Fruit fly (Drosophila melanogaster): ENCODE data around the gene Cyp6d5.

The Cyp6d5 gene

DNA sequence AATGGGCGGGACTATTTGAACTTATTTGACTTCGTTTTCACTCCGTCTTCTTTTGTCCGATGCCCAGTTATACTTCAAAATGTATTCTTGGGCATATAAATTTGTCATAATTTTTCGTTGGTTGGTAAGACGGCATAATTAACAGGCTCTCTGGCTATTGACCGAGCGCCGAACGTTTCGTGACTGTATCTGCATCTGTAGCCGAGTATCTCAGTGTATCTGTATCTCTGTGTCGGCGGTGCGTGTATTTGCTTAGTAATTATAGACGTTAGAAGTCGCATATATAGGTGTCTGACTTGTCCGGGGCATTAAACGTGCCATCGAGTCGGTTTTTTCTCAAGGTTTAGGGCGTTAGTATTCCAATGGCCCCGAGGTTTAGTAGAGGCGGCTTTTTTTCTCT is 23.9 kb upstream of the Cyp6d5 start (continued):
- TF ChIP-seq CG13296 (GFP tag; optimal IDR thresholded peaks at IDR 0.05) (peak; percentile 30), sens (GFP tag) (peak; percentile 37), z (GFP tag; IDR thresholded peaks at IDR 0.05) (no peak), Deaf1 (tag; optimal IDR thresholded peaks at IDR 0.05) (peak; percentile 47), lab (GFP tag; optimal IDR thresholded peaks at IDR 0.05) (peak; percentile 6), danr (GFP tag; IDR thresholded peaks at IDR 0.05) (no peak), Scr (GFP tag; IDR thresholded peaks at IDR 0.05; ENCODE audit: partially characterized antibody) (no peak), sqz (GFP tag; optimal IDR thresholded peaks at IDR 0.05) (no peak), Eip74EF (GFP tag; optimal IDR thresholded peaks at IDR 0.05) (no peak), dmrt99B (tag; optimal IDR thresholded peaks at IDR 0.05) (peak; percentile 16), so (GFP tag; IDR thresholded peaks at IDR 0.05) (peak; percentile 53; the same call in 1 of the 3 replicates), CG8290 (GFP tag; optimal IDR thresholded peaks at IDR 0.05) (no peak), CG8290 (tag; optimal IDR thresholded peaks at IDR 0.05) (peak in 1 of 2 experiments; percentile 27), pros (GFP tag; optimal IDR thresholded peaks at IDR 0.05) (no peak), H2.0 (GFP tag; IDR thresholded peaks at IDR 0.05) (no peak), Bteb2 (GFP tag; optimal IDR thresholded peaks at IDR 0.05) (no peak), CG2678 (tag; optimal IDR thresholded peaks at IDR 0.05) (peak; percentile 29), ro (GFP tag; IDR thresholded peaks at IDR 0.05) (no peak), cg (GFP tag; optimal IDR thresholded peaks at IDR 0.05) (peak; percentile 30), NC2α (GFP tag; optimal IDR thresholded peaks at IDR 0.05) (no peak), CG8944 (GFP tag; optimal IDR thresholded peaks at IDR 0.05) (no peak), zf30C (GFP tag; optimal IDR thresholded peaks at IDR 0.05) (peak; percentile 39), odd (GFP tag; optimal IDR thresholded peaks at IDR 0.05) (no peak), chinmo (GFP tag; IDR thresholded peaks at IDR 0.05; ENCODE audit: partially characterized antibody) (peak; percentile 87; the same call in 2 of the 4 replicates)

DNA sequence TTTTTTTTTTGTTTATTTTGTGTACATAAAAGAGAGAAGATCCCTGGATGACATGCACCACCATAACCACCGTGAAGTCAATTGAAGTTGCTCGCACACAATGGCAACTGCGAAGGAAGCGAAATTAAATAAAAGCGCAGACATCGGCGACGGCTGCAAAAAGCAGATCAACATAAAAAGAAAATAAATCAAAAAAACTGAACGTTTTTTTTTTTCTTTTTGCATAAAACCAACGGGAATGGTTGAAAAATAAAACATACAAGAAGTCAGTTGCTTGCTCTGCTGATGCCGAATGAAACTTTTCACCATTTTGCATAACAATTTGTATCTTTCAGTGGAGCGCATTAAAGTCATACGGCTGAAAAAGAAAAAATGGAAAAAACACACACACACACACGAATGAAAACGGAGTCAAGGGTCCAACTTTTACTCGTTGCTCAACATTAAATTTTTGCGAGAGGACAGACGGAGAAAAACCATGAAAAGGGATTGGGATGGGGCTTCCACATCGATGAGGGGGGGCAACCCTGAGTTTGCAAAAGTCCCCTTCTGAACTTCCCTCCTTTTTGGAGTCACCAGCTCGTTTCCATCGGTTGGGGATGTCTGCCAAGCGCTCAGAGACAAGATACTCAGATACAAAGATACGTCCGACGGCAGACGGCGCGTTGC is 22.7 kb upstream of the Cyp6d5 start:
- TF ChIP-seq CG11456 (GFP tag; IDR thresholded peaks at IDR 0.05) (no peak), CG30431 (GFP tag; optimal IDR thresholded peaks at IDR 0.05) (no peak), CG13894 (tag; optimal IDR thresholded peaks at IDR 0.05) (peak; percentile 64), CG17186 (GFP tag; optimal IDR thresholded peaks at IDR 0.05) (no peak), CG5953 (GFP tag; IDR thresholded peaks at IDR 0.05) (no peak), Taf1 (GFP tag; IDR thresholded peaks at IDR 0.05) (no peak), aop (GFP tag; IDR thresholded peaks at IDR 0.05) (no peak), Drgx (GFP tag; IDR thresholded peaks at IDR 0.05) (peak; percentile 47), lov (optimal IDR thresholded peaks at IDR 0.05) (no peak), lov (GFP tag; IDR thresholded peaks at IDR 0.05) (no peak), CG10565 (GFP tag; optimal IDR thresholded peaks at IDR 0.05) (no peak), dysf (GFP tag; IDR thresholded peaks at IDR 0.05) (no peak), Spps (tag; optimal IDR thresholded peaks at IDR 0.05) (no peak), schlank (tag; optimal IDR thresholded peaks at IDR 0.05) (no peak), hkb (optimal IDR thresholded peaks at IDR 0.05) (no peak), hkb (GFP tag; IDR thresholded peaks at IDR 0.05) (no peak), Usf (GFP tag; optimal IDR thresholded peaks at IDR 0.05) (no peak), chn (GFP tag; optimal IDR thresholded peaks at IDR 0.05) (no peak), CG43689 (GFP tag; IDR thresholded peaks at IDR 0.05) (no peak), en (GFP tag; optimal IDR thresholded peaks at IDR 0.05) (no peak), CG34376 (GFP tag; optimal IDR thresholded peaks at IDR 0.05) (no peak), otp (GFP tag; IDR thresholded peaks at IDR 0.05) (no peak), corto (GFP tag; optimal IDR thresholded peaks at IDR 0.05) (peak; percentile 56), Nf-YA (GFP tag; IDR thresholded peaks at IDR 0.05) (no peak), Lhr (GFP tag; optimal IDR thresholded peaks at IDR 0.05) (no peak), abd-A (tag; optimal IDR thresholded peaks at IDR 0.05) (peak; percentile 32), klu (GFP tag; IDR thresholded peaks at IDR 0.05) (no peak), CG13123 (GFP tag; optimal IDR thresholded peaks at IDR 0.05) (no peak), CG1832 (GFP tag; optimal IDR thresholded peaks at IDR 0.05) (no peak)

All from whole organism, embryonic.